Fruit fly (Drosophila melanogaster): ENCODE data around the gene Vta1.

Vta1 gene

dm6 chr3L:1676222-1676621 lies 23.5 kb upstream of the Vta1 start:
- TF ChIP-seq sage (GFP tag; optimal IDR thresholded peaks at IDR 0.05) (no peak), Abd-B (GFP tag; optimal IDR thresholded peaks at IDR 0.05) (no peak), Rel (GFP tag; optimal IDR thresholded peaks at IDR 0.05) (no peak), Rel (tag; optimal IDR thresholded peaks at IDR 0.05) (no peak), Jra (GFP tag; optimal IDR thresholded peaks at IDR 0.05) (no peak), N (GFP tag; optimal IDR thresholded peaks at IDR 0.05) (no peak), CrebA (GFP tag; optimal IDR thresholded peaks at IDR 0.05; ENCODE audit: borderline replicate concordance) (no peak), ey (GFP tag; optimal IDR thresholded peaks at IDR 0.05) (no peak), h (GFP tag; optimal IDR thresholded peaks at IDR 0.05) (no peak), Hr83 (GFP tag; optimal IDR thresholded peaks at IDR 0.05; ENCODE audit: poor library complexity, severe bottlenecking) (no peak), Sp1 (GFP tag; optimal IDR thresholded peaks at IDR 0.05) (no peak), jim (GFP tag; optimal IDR thresholded peaks at IDR 0.05) (no peak), fru (GFP tag; optimal IDR thresholded peaks at IDR 0.05) (no peak), lola (GFP tag; optimal IDR thresholded peaks at IDR 0.05) (no peak)

- TF ChIP-seq CG32264 (GFP tag; optimal IDR thresholded peaks at IDR 0.05) (no peak), Hr83 (GFP tag; optimal IDR thresholded peaks at IDR 0.05; ENCODE audit: poor library complexity, severe bottlenecking) (no peak), CG9705 (GFP tag; optimal IDR thresholded peaks at IDR 0.05) (no peak), dsf (GFP tag; optimal IDR thresholded peaks at IDR 0.05; ENCODE audit: borderline replicate concordance) (no peak), woc (GFP tag; optimal IDR thresholded peaks at IDR 0.05) (no peak), N (GFP tag; optimal IDR thresholded peaks at IDR 0.05) (no peak), CrebA (GFP tag; optimal IDR thresholded peaks at IDR 0.05; ENCODE audit: borderline replicate concordance) (no peak), dl (GFP tag; optimal IDR thresholded peaks at IDR 0.05; ENCODE audit: insufficient read depth in 1 of 2, partially characterized antibody in 2 of 2) (no peak), rgr (GFP tag; optimal IDR thresholded peaks at IDR 0.05) (no peak), Dfd (GFP tag; optimal IDR thresholded peaks at IDR 0.05) (no peak)
Observed at dm6 chr3L:1675242-1675641, 22.5 kb upstream of the Vta1 start.

- no peak for TF ChIP-seq dl (GFP tag; optimal IDR thresholded peaks at IDR 0.05; ENCODE audit: insufficient read depth in 1 of 2, partially characterized antibody in 2 of 2)
- TF ChIP-seq HLH106 (tag; optimal IDR thresholded peaks at IDR 0.05), result no peak
- TF ChIP-seq GATAd (GFP tag; optimal IDR thresholded peaks at IDR 0.05), result no peak
- no peak for TF ChIP-seq Jra (GFP tag; optimal IDR thresholded peaks at IDR 0.05)
- TF ChIP-seq Hr83 (GFP tag; optimal IDR thresholded peaks at IDR 0.05; ENCODE audit: poor library complexity, severe bottlenecking), result no peak
- no peak for TF ChIP-seq Dfd (GFP tag; optimal IDR thresholded peaks at IDR 0.05)
- TF ChIP-seq usp (GFP tag; optimal IDR thresholded peaks at IDR 0.05), result no peak
- TF ChIP-seq dsf (GFP tag; optimal IDR thresholded peaks at IDR 0.05; ENCODE audit: borderline replicate concordance), result no peak
- no peak for TF ChIP-seq brk (GFP tag; optimal IDR thresholded peaks at IDR 0.05)
- no peak for TF ChIP-seq CrebA (GFP tag; optimal IDR thresholded peaks at IDR 0.05; ENCODE audit: borderline replicate concordance)
- no peak for TF ChIP-seq Dif (GFP tag; optimal IDR thresholded peaks at IDR 0.05; ENCODE audit: partially characterized antibody)
- no peak for TF ChIP-seq jim (GFP tag; optimal IDR thresholded peaks at IDR 0.05)
Observed at dm6 chr3L:1674381-1674780, 21.7 kb upstream of the Vta1 start, which contains the start of gene CG7991. Gene CG7991 (plus strand): TSS chr3L:1674709.

dm6 chr3L:1672627-1673026 lies 19.9 kb upstream of the Vta1 start, which contains the start of gene CG13930:
Gene CG13930 (minus strand): TSS chr3L:1672727.
- TF ChIP-seq woc (GFP tag; optimal IDR thresholded peaks at IDR 0.05) (no peak), fru (GFP tag; optimal IDR thresholded peaks at IDR 0.05) (no peak), Dif (GFP tag; optimal IDR thresholded peaks at IDR 0.05; ENCODE audit: partially characterized antibody) (no peak), ey (GFP tag; optimal IDR thresholded peaks at IDR 0.05) (no peak), Mio (GFP tag; optimal IDR thresholded peaks at IDR 0.05) (no peak), Myc (optimal IDR thresholded peaks at IDR 0.05) (no peak), Jra (GFP tag; optimal IDR thresholded peaks at IDR 0.05) (no peak), jim (GFP tag; optimal IDR thresholded peaks at IDR 0.05) (no peak), Dfd (GFP tag; optimal IDR thresholded peaks at IDR 0.05) (no peak), Vsx2 (GFP tag; optimal IDR thresholded peaks at IDR 0.05; ENCODE audit: partially characterized antibody) (no peak), dsf (GFP tag; optimal IDR thresholded peaks at IDR 0.05; ENCODE audit: borderline replicate concordance) (no peak), N (GFP tag; optimal IDR thresholded peaks at IDR 0.05) (no peak), h (GFP tag; optimal IDR thresholded peaks at IDR 0.05) (no peak), Hr78 (GFP tag; optimal IDR thresholded peaks at IDR 0.05) (no peak), Rel (GFP tag; optimal IDR thresholded peaks at IDR 0.05) (no peak), Rel (tag; optimal IDR thresholded peaks at IDR 0.05) (no peak), Abd-B (GFP tag; optimal IDR thresholded peaks at IDR 0.05) (no peak), dl (GFP tag; optimal IDR thresholded peaks at IDR 0.05; ENCODE audit: insufficient read depth in 1 of 2, partially characterized antibody in 2 of 2) (no peak), HLH106 (tag; optimal IDR thresholded peaks at IDR 0.05) (no peak), dmrt93B (GFP tag; optimal IDR thresholded peaks at IDR 0.05) (no peak)

Data from whole organism, wandering third instar larva.